Worm (Caenorhabditis elegans) whole organism, L3 larva: ENCODE results near the gene ipla-2.
A peak's percentile ranks its signal among the peaks of the same experiment; 100 is the strongest.

ENCODE experiments used
- R02D3.7 ChIP-seq: fragments of 150-350 bp; optimal IDR thresholded peaks from 2 replicates; lab custom pipeline; 2014; ENCODE audit warnings: missing biosample characterization, missing genetic modification characterization
- ZK546.5 ChIP-seq: sonication (generic microtip); optimal IDR thresholded peaks from 2 replicates; lab custom pipeline; 2017; ENCODE audit warnings: missing biosample characterization, missing genetic modification characterization
- aly-2 ChIP-seq: fragments of 150-350 bp; optimal IDR thresholded peaks from 2 replicates; lab custom pipeline; 2014; ENCODE audit warnings: missing biosample characterization, missing genetic modification characterization
- ama-1 ChIP-seq: fragments of 150-350 bp; optimal IDR thresholded peaks from 2 replicates; lab custom pipeline; 2018
- ceh-16 ChIP-seq: sonication (generic microtip); optimal IDR thresholded peaks from 2 replicates; lab custom pipeline; 2017; ENCODE audit warnings: missing biosample characterization, missing genetic modification characterization
- ceh-28 ChIP-seq: fragments of 150-350 bp; optimal IDR thresholded peaks from 2 replicates; lab custom pipeline; 2014; ENCODE audit warnings: missing biosample characterization, missing genetic modification reagents, missing genetic modification characterization
- ceh-9 ChIP-seq: sonication (generic microtip); optimal IDR thresholded peaks from 2 replicates; lab custom pipeline; 2018; ENCODE audit warnings: missing biosample characterization, missing genetic modification characterization
- daf-12 ChIP-seq: fragments of 150-350 bp; optimal IDR thresholded peaks from 2 replicates; lab custom pipeline; 2014; ENCODE audit warnings: missing biosample characterization, missing genetic modification reagents, missing genetic modification characterization
- egl-27 ChIP-seq: sonication (generic microtip); optimal IDR thresholded peaks from 4 replicates; lab custom pipeline; 2017; ENCODE audit warnings: missing biosample characterization, missing genetic modification reagents, missing genetic modification characterization
- egl-5 ChIP-seq: fragments of 150-350 bp; optimal IDR thresholded peaks from 2 replicates; lab custom pipeline; 2017; ENCODE audit warnings: missing biosample characterization, missing genetic modification reagents, missing genetic modification characterization, inconsistent platforms
- elt-2 ChIP-seq: sonication (generic microtip); optimal IDR thresholded peaks from 2 replicates; lab custom pipeline; 2016; ENCODE audit warnings: missing genetic modification reagents, mild to moderate bottlenecking, missing genetic modification characterization, missing compliant biosample characterization
- elt-3 ChIP-seq, 3 experiments: fragments of 150-350 bp in 1 of 3; sonication (generic microtip) in 2 of 3; optimal IDR thresholded peaks; 2 replicates in 2 of 3; 4 replicates in 1 of 3; lab custom pipeline; 2014 to 2017; ENCODE audit warnings: missing biosample characterization in 3 of 3, missing genetic modification characterization in 3 of 3
- eor-1 ChIP-seq, 2 experiments: fragments of 150-350 bp; optimal IDR thresholded peaks; 2 replicates each; lab custom pipeline; 2014 to 2018; ENCODE audit warnings: missing biosample characterization in 2 of 2, missing genetic modification characterization in 2 of 2
- fkh-10 ChIP-seq: sonication (generic microtip); optimal IDR thresholded peaks from 2 replicates; lab custom pipeline; 2017; ENCODE audit warnings: missing biosample characterization, missing genetic modification reagents, missing genetic modification characterization
- fkh-2 ChIP-seq: fragments of 150-350 bp; optimal IDR thresholded peaks from 2 replicates; lab custom pipeline; 2014; ENCODE audit warnings: missing biosample characterization, missing genetic modification reagents, missing genetic modification characterization
- fos-1 ChIP-seq: fragments of 150-350 bp; optimal IDR thresholded peaks from 2 replicates; lab custom pipeline; 2014; ENCODE audit warnings: missing biosample characterization, missing genetic modification characterization
- lin-15B ChIP-seq: fragments of 150-350 bp; optimal IDR thresholded peaks from 2 replicates; lab custom pipeline; 2014; ENCODE audit warnings: missing biosample characterization, missing genetic modification characterization
- lin-39 ChIP-seq: fragments of 150-350 bp; optimal IDR thresholded peaks from 2 replicates; lab custom pipeline; 2018; ENCODE audit warnings: missing biosample characterization, missing genetic modification reagents, missing genetic modification characterization
- lsy-12 ChIP-seq: sonication (generic microtip); optimal IDR thresholded peaks from 2 replicates; lab custom pipeline; 2016; ENCODE audit warnings: mild to moderate bottlenecking, missing genetic modification characterization, missing compliant biosample characterization
- mml-1 ChIP-seq: fragments of 150-350 bp; sonication (generic microtip); optimal IDR thresholded peaks from 3 replicates; lab custom pipeline; 2014; ENCODE audit warnings: missing biosample characterization, missing genetic modification characterization
- nhr-11 ChIP-seq: fragments of 150-350 bp; optimal IDR thresholded peaks from 2 replicates; lab custom pipeline; 2014; ENCODE audit warnings: missing biosample characterization, missing genetic modification characterization
- nhr-23 ChIP-seq: fragments of 150-350 bp; optimal IDR thresholded peaks from 2 replicates; lab custom pipeline; 2014; ENCODE audit warnings: missing biosample characterization, missing genetic modification reagents, missing genetic modification characterization
- nhr-25 ChIP-seq: sonication (generic microtip); optimal IDR thresholded peaks from 2 replicates; lab custom pipeline; 2017; ENCODE audit warnings: missing biosample characterization, missing genetic modification characterization
- nhr-28 ChIP-seq: fragments of 150-350 bp; optimal IDR thresholded peaks from 2 replicates; lab custom pipeline; 2014; ENCODE audit warnings: missing biosample characterization, missing genetic modification characterization
- nhr-43 ChIP-seq: sonication (generic microtip); optimal IDR thresholded peaks from 2 replicates; lab custom pipeline; 2016; ENCODE audit warnings: mild to moderate bottlenecking, missing genetic modification characterization, missing compliant biosample characterization; ENCODE audit not compliant: poor library complexity, severe bottlenecking
- nhr-67 ChIP-seq: fragments of 150-350 bp; optimal IDR thresholded peaks from 2 replicates; lab custom pipeline; 2014; ENCODE audit warnings: missing biosample characterization, missing genetic modification characterization
- nhr-76 ChIP-seq: fragments of 150-350 bp; sonication (generic microtip); optimal IDR thresholded peaks from 5 replicates; lab custom pipeline; 2014; ENCODE audit warnings: missing biosample characterization, missing genetic modification characterization
- nhr-77 ChIP-seq: fragments of 150-350 bp; optimal IDR thresholded peaks from 2 replicates; lab custom pipeline; 2014; ENCODE audit warnings: missing biosample characterization, missing genetic modification characterization
- pha-4 ChIP-seq: fragments of 150-350 bp; optimal IDR thresholded peaks from 2 replicates; lab custom pipeline; 2014; ENCODE audit warnings: missing biosample characterization, missing genetic modification reagents, missing genetic modification characterization
- skn-1 ChIP-seq: fragments of 150-350 bp; optimal IDR thresholded peaks from 2 replicates; lab custom pipeline; 2014; ENCODE audit warnings: missing biosample characterization, missing genetic modification characterization
- snpc-4 ChIP-seq: fragments of 150-350 bp; optimal IDR thresholded peaks from 2 replicates; lab custom pipeline; 2014; ENCODE audit warnings: missing biosample characterization, missing genetic modification characterization
- tbx-2 ChIP-seq: sonication (generic microtip); optimal IDR thresholded peaks from 2 replicates; lab custom pipeline; 2016; ENCODE audit warnings: mild to moderate bottlenecking, missing genetic modification characterization, missing compliant biosample characterization
- unc-62 ChIP-seq: fragments of 150-350 bp; sonication (generic microtip); optimal IDR thresholded peaks from 4 replicates; lab custom pipeline; 2014; ENCODE audit warnings: missing biosample characterization, missing genetic modification reagents, missing genetic modification characterization
- ztf-11 ChIP-seq: fragments of 150-350 bp; optimal IDR thresholded peaks from 2 replicates; lab custom pipeline; 2014; ENCODE audit warnings: missing biosample characterization, missing genetic modification characterization

ipla-2 gene

DNA sequence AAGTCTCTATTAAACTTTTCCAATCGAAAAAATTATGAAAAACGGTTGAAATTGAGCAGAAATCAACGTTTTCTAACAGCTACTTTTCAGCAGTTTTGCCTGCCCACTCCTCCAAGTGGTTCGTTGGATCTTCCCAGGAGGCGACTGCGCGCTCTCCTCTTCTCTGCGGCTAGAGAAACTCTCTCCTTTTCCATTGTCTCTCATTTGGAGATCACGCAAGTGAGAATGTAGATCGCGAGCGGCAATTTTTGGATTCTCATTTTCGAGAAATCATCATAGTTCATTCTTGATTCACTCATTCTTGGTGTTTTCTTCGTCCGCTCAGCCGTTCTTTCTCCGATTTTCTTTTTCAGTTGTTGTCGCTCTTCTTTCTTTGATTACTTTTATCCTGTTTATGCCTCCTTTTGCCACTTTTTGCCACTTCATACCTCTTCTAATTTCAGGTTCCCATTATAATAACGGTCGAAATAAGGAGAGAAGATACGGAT, 46.0 kb upstream of the ipla-2 start, which contains the start of gene mrp-4:
mrp-4 (plus strand) TSS at position 438 of the 488 bp plus-strand sequence.
- no peak for TF ChIP-seq nhr-23
- no peak for TF ChIP-seq ztf-11
- TF ChIP-seq unc-62, result no peak
- no peak for TF ChIP-seq elt-3 (tag; optimal IDR thresholded peaks at IDR 0.05; lab: Kevin White, UChicago)
- no peak for TF ChIP-seq aly-2
- no peak for TF ChIP-seq lin-15B (tag; lab: Kevin White, UChicago)
- TF ChIP-seq nhr-28 (tag; lab: Kevin White, UChicago), result no peak
- no peak for TF ChIP-seq nhr-76 (tag; lab: Kevin White, UChicago)
- no peak for TF ChIP-seq tbx-2
- no peak for TF ChIP-seq eor-1 (tag; optimal IDR thresholded peaks at IDR 0.05; lab: Kevin White, UChicago)
- TF ChIP-seq lsy-12 (tag; lab: Kevin White, UChicago), result no peak
- TF ChIP-seq egl-27, result no peak
- no peak for TF ChIP-seq ceh-9
- no peak for TF ChIP-seq mml-1 (tag; lab: Kevin White, UChicago)
- TF ChIP-seq snpc-4, result no peak
- no peak for TF ChIP-seq fkh-10 (GFP tag; lab: Kevin White, UChicago)
- no peak for TF ChIP-seq pha-4 (tag; lab: Kevin White, UChicago)

DNA sequence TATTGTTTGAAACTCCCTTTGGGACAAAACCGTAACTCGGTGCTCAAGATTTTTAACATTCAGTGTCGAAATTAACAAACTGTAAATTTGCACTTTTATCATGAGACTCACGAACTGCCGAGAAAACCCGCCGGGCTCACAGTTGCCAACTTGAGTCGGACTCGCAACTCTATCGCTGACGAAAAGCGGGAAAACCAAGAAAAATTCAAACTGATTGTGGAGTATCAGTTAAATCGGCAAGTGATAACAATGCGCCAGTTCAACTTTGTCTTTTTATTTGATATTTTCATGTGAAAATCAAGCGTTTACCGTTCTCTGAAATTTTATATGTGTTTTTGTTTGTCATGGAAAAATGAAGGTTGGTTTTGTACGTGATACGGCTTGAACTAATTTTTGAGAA, 44.7 kb upstream of the ipla-2 start:
- TF ChIP-seq elt-2 (tag; lab: Kevin White, UChicago) (peak; percentile 83), snpc-4 (no peak)

DNA sequence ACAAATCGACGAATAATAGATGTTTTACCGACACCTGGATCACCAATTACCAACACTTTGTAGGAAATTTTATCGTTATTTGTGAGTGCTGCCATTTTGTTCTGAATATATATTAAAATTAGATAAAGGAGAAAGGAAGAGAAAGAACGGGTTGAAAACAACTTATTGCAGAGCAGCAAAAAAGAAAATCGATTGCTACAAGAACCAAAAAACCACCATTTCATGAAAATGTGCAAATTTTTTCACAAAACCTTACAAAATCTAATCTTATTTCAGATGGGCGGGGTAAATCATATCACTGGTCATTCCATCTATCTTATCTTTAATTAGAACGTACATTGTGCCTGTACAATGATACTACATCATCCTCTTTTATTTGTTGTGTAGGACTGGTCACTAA, 44.3 kb upstream of the ipla-2 start, which contains the start of gene glo-1:
glo-1 (minus strand) TSS at position 101 of the 400 bp plus-strand sequence.
- TF ChIP-seq skn-1, result no peak
- no peak for TF ChIP-seq lin-15B (tag; lab: Kevin White, UChicago)
- TF ChIP-seq nhr-28 (tag; lab: Kevin White, UChicago), result no peak
- no peak for TF ChIP-seq fos-1
- TF ChIP-seq ama-1 (lab: Kevin White, UChicago), result no peak
- no peak for TF ChIP-seq nhr-76 (tag; lab: Kevin White, UChicago)
- TF ChIP-seq ceh-16, result no peak
- no peak for TF ChIP-seq fkh-2 (tag; lab: Kevin White, UChicago)

DNA sequence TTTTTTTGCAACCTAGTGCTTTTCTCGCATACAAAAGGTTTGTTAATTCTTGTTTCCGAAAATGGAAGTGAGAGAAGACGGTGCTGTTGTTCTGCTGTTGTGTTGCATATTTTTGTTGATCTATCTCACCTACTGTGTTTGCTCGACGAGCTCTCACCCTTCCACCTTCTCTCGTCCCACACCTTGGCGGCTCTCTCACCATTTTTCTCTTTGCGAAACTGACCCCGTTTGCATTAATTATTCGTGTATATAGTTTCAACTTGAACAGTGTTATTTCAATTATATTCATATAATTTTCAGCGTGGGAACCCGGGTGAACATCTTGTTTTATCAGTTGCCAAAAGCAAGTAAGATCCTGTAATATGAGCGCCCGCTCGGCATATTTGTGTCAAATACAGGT, 39.3 kb upstream of the ipla-2 start, which contains the start of gene R07B1.9:
R07B1.9 (plus strand) TSS at position 301 of the 400 bp plus-strand sequence.
- no peak for TF ChIP-seq lin-39
- TF ChIP-seq elt-2 (tag; lab: Kevin White, UChicago), result no peak
- TF ChIP-seq nhr-25, result no peak
- no peak for TF ChIP-seq nhr-77 (tag; lab: Kevin White, UChicago)
- no peak for TF ChIP-seq ceh-16
- TF ChIP-seq ceh-9, result no peak
- TF ChIP-seq eor-1 (tag; optimal IDR thresholded peaks at IDR 0.05; lab: Kevin White, UChicago), result no peak
- no peak for TF ChIP-seq daf-12 (tag; lab: Kevin White, UChicago)
- TF ChIP-seq nhr-23, result no peak
- no peak for TF ChIP-seq lin-15B (tag; lab: Kevin White, UChicago)
- no peak for TF ChIP-seq ZK546.5 (tag; lab: Kevin White, UChicago)
- no peak for TF ChIP-seq nhr-11 (tag; lab: Kevin White, UChicago)

DNA sequence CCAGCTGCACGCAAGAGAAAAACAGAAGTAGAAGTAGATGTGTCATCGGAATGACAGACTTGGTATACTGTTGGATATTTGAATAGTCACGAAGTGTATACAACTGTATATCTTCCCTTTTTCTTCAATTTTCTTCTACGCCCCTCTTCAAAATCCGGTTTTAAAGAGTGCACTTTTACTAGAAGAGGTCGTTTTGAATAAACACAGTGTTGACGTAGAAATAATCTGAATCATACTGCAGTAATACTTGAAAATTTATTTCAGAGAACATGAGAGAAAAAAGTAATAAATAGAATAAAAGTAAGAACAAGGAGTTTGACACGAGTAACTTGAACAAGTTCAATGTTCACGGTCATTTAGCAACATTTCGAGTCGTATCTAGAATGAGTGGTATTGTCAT, 34.7 kb upstream of the ipla-2 start, which contains the start of gene R07B1.8:
R07B1.8 (minus strand) TSS at position 101 of the 400 bp plus-strand sequence.
- TF ChIP-seq elt-2 (tag; lab: Kevin White, UChicago), result no peak
- no peak for TF ChIP-seq lin-39
- no peak for TF ChIP-seq pha-4 (tag; lab: Kevin White, UChicago)
- no peak for TF ChIP-seq ceh-28 (tag; lab: Kevin White, UChicago)
- no peak for TF ChIP-seq nhr-28 (tag; lab: Kevin White, UChicago)
- TF ChIP-seq ama-1 (lab: Kevin White, UChicago), result no peak
- no peak for TF ChIP-seq egl-5 (tag; lab: Kevin White, UChicago)
- no peak for TF ChIP-seq nhr-67
- TF ChIP-seq daf-12 (tag; lab: Kevin White, UChicago), result no peak
- TF ChIP-seq R02D3.7, result no peak
- TF ChIP-seq unc-62, result no peak

DNA sequence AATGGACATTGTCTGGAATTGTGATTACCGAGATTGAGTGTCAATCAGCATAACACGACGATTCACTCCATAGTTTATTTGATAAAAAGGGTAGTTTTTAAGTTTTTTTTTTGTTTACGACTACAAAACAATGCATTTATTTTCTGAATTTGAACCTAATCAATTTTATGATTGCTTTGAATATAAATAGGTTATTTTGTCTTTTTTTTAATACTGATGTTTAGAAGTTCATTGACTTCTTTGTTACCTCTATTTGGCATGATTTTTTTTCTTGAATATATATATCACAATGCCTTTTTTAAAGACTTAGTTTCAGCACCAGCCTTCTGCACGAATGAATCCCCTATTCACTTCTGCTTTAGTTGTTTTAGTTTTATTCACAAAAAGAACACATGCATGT, 31.7 kb upstream of the ipla-2 start, which contains the start of gene R07B1.13:
R07B1.13 (plus strand) TSS at position 301 of the 400 bp plus-strand sequence.
- TF ChIP-seq nhr-67 (no peak), nhr-43 (tag; lab: Kevin White, UChicago) (no peak), aly-2 (no peak), nhr-23 (no peak), snpc-4 (no peak)
